Fruit fly (Drosophila melanogaster) S2 (cell line): Measurements from ENCODE around the gene flr.

Experiments
- CG8478 ChIP-seq: fragments of >200 bp; optimal IDR thresholded peaks from 2 replicates; lab custom pipeline; 2018
- CTCF ChIP-seq, 2 experiments: fragments of >200 bp; optimal IDR thresholded peaks; 2 replicates each; lab custom pipeline; 2018

- TF ChIP-seq CTCF (optimal IDR thresholded peaks at IDR 0.05; lab: Kevin White, UChicago) (no peak), CG8478 (lab: Kevin White, UChicago) (no peak)
Measured at dm6 chr3L:13442400-13442799, 29.8 kb downstream of the flr start, which contains the start of gene cmb.
